Worm (Caenorhabditis elegans) whole organism, late embryonic: ENCODE data around the gene C18E9.5.

Experiments
- C08G9.2 ChIP-seq: sonication (generic microtip); optimal IDR thresholded peaks from 2 replicates; lab custom pipeline; 2016; ENCODE audit warnings: mild to moderate bottlenecking, missing genetic modification characterization, moderate library complexity, missing compliant biosample characterization
- K02D7.2 ChIP-seq: sonication (generic microtip); optimal IDR thresholded peaks from 2 replicates; lab custom pipeline; 2017; ENCODE audit warnings: mild to moderate bottlenecking, missing genetic modification characterization, missing compliant biosample characterization
- K09A11.1 ChIP-seq: sonication (generic microtip); optimal IDR thresholded peaks from 2 replicates; lab custom pipeline; 2017; ENCODE audit warnings: antibody characterized with exemption, mild to moderate bottlenecking, missing genetic modification characterization, missing compliant biosample characterization; ENCODE audit not compliant: insufficient read depth
- T23F11.4 ChIP-seq: fragments of 200-800 bp; sonication (Bioruptor generic); optimal IDR thresholded peaks from 2 replicates; lab custom pipeline; 2018; ENCODE audit warnings: mild to moderate bottlenecking, missing genetic modification characterization, missing compliant biosample characterization
- ahr-1 ChIP-seq: sonication (generic microtip); optimal IDR thresholded peaks from 2 replicates; lab custom pipeline; 2016; ENCODE audit warnings: missing genetic modification characterization, missing compliant biosample characterization
- ama-1 ChIP-seq: fragments of 150-350 bp; optimal IDR thresholded peaks from 2 replicates; lab custom pipeline; 2014
- ceh-14 ChIP-seq: sonication (generic microtip); optimal IDR thresholded peaks from 2 replicates; lab custom pipeline; 2016; ENCODE audit warnings: missing genotype, missing genetic modification characterization, missing compliant biosample characterization
- ceh-18 ChIP-seq: sonication (generic microtip); optimal IDR thresholded peaks from 2 replicates; lab custom pipeline; 2016; ENCODE audit warnings: missing genetic modification characterization, missing compliant biosample characterization
- ceh-2 ChIP-seq: sonication (generic microtip); optimal IDR thresholded peaks from 2 replicates; lab custom pipeline; 2016; ENCODE audit warnings: missing genotype, missing genetic modification characterization, missing compliant biosample characterization
- ceh-22 ChIP-seq: sonication (generic microtip); optimal IDR thresholded peaks from 2 replicates; lab custom pipeline; 2017; ENCODE audit warnings: missing biosample characterization, missing genetic modification characterization
- ceh-24 ChIP-seq: sonication (generic microtip); optimal IDR thresholded peaks from 2 replicates; lab custom pipeline; 2016; ENCODE audit warnings: mild to moderate bottlenecking, missing genetic modification characterization, missing compliant biosample characterization
- ceh-30 ChIP-seq: fragments of 150-350 bp; optimal IDR thresholded peaks from 2 replicates; lab custom pipeline; 2014; ENCODE audit warnings: missing biosample characterization, missing genetic modification characterization
- ceh-31 ChIP-seq: sonication (generic microtip); optimal IDR thresholded peaks from 2 replicates; lab custom pipeline; 2016; ENCODE audit warnings: missing genetic modification characterization, missing compliant biosample characterization
- ceh-34 ChIP-seq: sonication (generic microtip); optimal IDR thresholded peaks from 2 replicates; lab custom pipeline; 2016; ENCODE audit warnings: mild to moderate bottlenecking, missing genetic modification characterization, missing compliant biosample characterization
- ceh-45 ChIP-seq: fragments of 200-800 bp; sonication (Bioruptor generic); IDR thresholded peaks from 2 replicates; pipeline ENCODE4 v1.3.6; 2022; ENCODE audit warnings: missing genetic modification reagents, missing genetic modification characterization, missing compliant biosample characterization
- ceh-9 ChIP-seq: sonication (generic microtip); optimal IDR thresholded peaks from 2 replicates; lab custom pipeline; 2016; ENCODE audit warnings: mild to moderate bottlenecking, missing genetic modification characterization, inconsistent platforms, missing compliant biosample characterization
- elt-4 ChIP-seq: sonication (generic microtip); optimal IDR thresholded peaks from 2 replicates; lab custom pipeline; 2016; ENCODE audit warnings: missing genetic modification characterization, missing compliant biosample characterization
- eyg-1 ChIP-seq: sonication (generic microtip); optimal IDR thresholded peaks from 2 replicates; lab custom pipeline; 2016; ENCODE audit warnings: missing genotype, missing genetic modification characterization, missing compliant biosample characterization
- gmeb-2 ChIP-seq: sonication (generic microtip); optimal IDR thresholded peaks from 2 replicates; lab custom pipeline; 2016; ENCODE audit warnings: missing genetic modification characterization, inconsistent platforms, missing compliant biosample characterization
- lim-6 ChIP-seq: sonication (generic microtip); optimal IDR thresholded peaks from 2 replicates; lab custom pipeline; 2016; ENCODE audit warnings: missing genetic modification characterization, missing compliant biosample characterization
- lin-11 ChIP-seq: fragments of 200-800 bp; sonication (Bioruptor generic); optimal IDR thresholded peaks from 2 replicates; lab custom pipeline; 2018; ENCODE audit warnings: mild to moderate bottlenecking, missing genetic modification characterization, missing compliant biosample characterization
- madf-2 ChIP-seq: sonication (generic microtip); optimal IDR thresholded peaks from 2 replicates; lab custom pipeline; 2017; ENCODE audit warnings: missing genetic modification characterization, missing compliant biosample characterization
- mec-3 ChIP-seq: sonication (generic microtip); optimal IDR thresholded peaks from 2 replicates; lab custom pipeline; 2016; ENCODE audit warnings: borderline replicate concordance, missing genetic modification characterization, missing compliant biosample characterization
- odd-2 ChIP-seq: sonication (generic microtip); optimal IDR thresholded peaks from 2 replicates; lab custom pipeline; 2017; ENCODE audit warnings: antibody characterized with exemption, mild to moderate bottlenecking, missing genetic modification characterization, missing compliant biosample characterization
- pag-3 ChIP-seq: sonication (generic microtip); optimal IDR thresholded peaks from 2 replicates; lab custom pipeline; 2016; ENCODE audit warnings: missing compliant biosample characterization, missing genetic modification characterization, borderline replicate concordance
- pax-1 ChIP-seq: fragments of 150-350 bp; optimal IDR thresholded peaks from 2 replicates; lab custom pipeline; 2014; ENCODE audit warnings: missing biosample characterization, missing genetic modification characterization
- pha-4 ChIP-seq: fragments of 150-350 bp; optimal IDR thresholded peaks from 2 replicates; lab custom pipeline; 2018; ENCODE audit warnings: missing biosample characterization, missing genetic modification reagents, missing genetic modification characterization
- pros-1 ChIP-seq: fragments of 150-350 bp; optimal IDR thresholded peaks from 2 replicates; lab custom pipeline; 2014; ENCODE audit warnings: missing biosample characterization, missing genetic modification reagents, missing genetic modification characterization
- ref-2 ChIP-seq: sonication (generic microtip); optimal IDR thresholded peaks from 2 replicates; lab custom pipeline; 2016; ENCODE audit warnings: missing genetic modification characterization, missing compliant biosample characterization
- rnt-1 ChIP-seq: sonication (generic microtip); optimal IDR thresholded peaks from 2 replicates; lab custom pipeline; 2016; ENCODE audit warnings: missing genetic modification characterization, missing compliant biosample characterization
- tbx-7 ChIP-seq: sonication (generic microtip); optimal IDR thresholded peaks from 2 replicates; lab custom pipeline; 2016; ENCODE audit warnings: missing genotype, missing genetic modification characterization, missing compliant biosample characterization
- unc-3 ChIP-seq, 2 experiments: fragments of 200-800 bp in 1 of 2; sonication (Bioruptor generic) in 1 of 2; sonication (generic microtip) in 1 of 2; conservative IDR thresholded peaks in 1 of 2; optimal IDR thresholded peaks in 1 of 2; 2 replicates each; pipeline versions ENCODE4 v1.3.6 to Lab custom; 2016 to 2022; ENCODE audit warnings: missing compliant biosample characterization in 2 of 2, missing genetic modification characterization in 2 of 2, missing genetic modification reagents in 1 of 2
- unc-42 ChIP-seq: sonication (generic microtip); optimal IDR thresholded peaks from 2 replicates; lab custom pipeline; 2016; ENCODE audit warnings: missing genotype, missing genetic modification characterization, missing compliant biosample characterization
- unc-55 ChIP-seq: sonication (generic microtip); optimal IDR thresholded peaks from 2 replicates; lab custom pipeline; 2017; ENCODE audit warnings: missing biosample characterization, missing genetic modification reagents, missing genetic modification characterization
- unc-86 ChIP-seq: sonication (generic microtip); optimal IDR thresholded peaks from 2 replicates; lab custom pipeline; 2016; ENCODE audit warnings: missing genetic modification characterization, missing compliant biosample characterization

Gene C18E9.5

ce11 chrII:8947391-8947790 lies 22.4 kb upstream of the C18E9.5 start, which contains the start of gene cutl-15:
Gene cutl-15, minus strand, starts transcription at chrII:8947688.
- TF ChIP-seq ceh-9 (tag; lab: Kevin White, UChicago) (no peak), ceh-45 (no peak), ceh-14 (tag; lab: Kevin White, UChicago) (no peak), eyg-1 (tag; lab: Kevin White, UChicago) (no peak), pha-4 (no peak), ceh-24 (no peak), ahr-1 (tag; lab: Kevin White, UChicago) (no peak)

ce11 chrII:8948640-8949039 lies 21.1 kb upstream of the C18E9.5 start:
- TF ChIP-seq odd-2 (tag; lab: Kevin White, UChicago) (no peak), unc-42 (peak; percentile 54)

- no peak for TF ChIP-seq ama-1 (lab: Kevin White, UChicago)
- TF ChIP-seq ceh-14 (tag; lab: Kevin White, UChicago), result peak; percentile 27
- TF ChIP-seq ceh-31 (tag; lab: Kevin White, UChicago), result peak; percentile 43
These were observed 18.5 kb upstream of the C18E9.5 start for ce11 chrII:8951270-8951669.

ce11 chrII:8953703-8954102 lies 16.1 kb upstream of the C18E9.5 start:
- no peak for TF ChIP-seq rnt-1 (tag; lab: Kevin White, UChicago)
- no peak for TF ChIP-seq pros-1 (tag; lab: Kevin White, UChicago)
- no peak for TF ChIP-seq ceh-9 (tag; lab: Kevin White, UChicago)
- no peak for TF ChIP-seq eyg-1 (tag; lab: Kevin White, UChicago)
- TF ChIP-seq odd-2 (tag; lab: Kevin White, UChicago), result no peak
- no peak for TF ChIP-seq lim-6 (tag; lab: Kevin White, UChicago)
- TF ChIP-seq unc-55 (GFP tag; lab: Kevin White, UChicago), result no peak

- peak; percentile 9 for TF ChIP-seq ceh-14 (tag; lab: Kevin White, UChicago)
- peak; percentile 95 for TF ChIP-seq unc-42
- TF ChIP-seq unc-86 (tag; lab: Kevin White, UChicago), result no peak
These were observed 12.9 kb upstream of the C18E9.5 start for ce11 chrII:8956896-8957295.

- TF ChIP-seq pros-1 (tag; lab: Kevin White, UChicago) (no peak), unc-55 (GFP tag; lab: Kevin White, UChicago) (peak; percentile 66), ceh-24 (no peak), unc-86 (tag; lab: Kevin White, UChicago) (no peak), lin-11 (tag; lab: Kevin White, UChicago) (no peak), gmeb-2 (no peak), ceh-22 (tag; lab: Kevin White, UChicago) (no peak), ceh-30 (no peak), pag-3 (tag; lab: Kevin White, UChicago) (no peak), mec-3 (tag; lab: Kevin White, UChicago) (no peak), ceh-14 (tag; lab: Kevin White, UChicago) (no peak), ceh-18 (tag; lab: Kevin White, UChicago) (peak; percentile 16), pax-1 (tag; lab: Kevin White, UChicago) (no peak)
These were observed 10.7 kb upstream of the C18E9.5 start for ce11 chrII:8959081-8959480.

ce11 chrII:8960414-8960813 lies 9.4 kb upstream of the C18E9.5 start, which contains the start of gene cal-2:
Gene cal-2, plus strand, starts transcription at chrII:8960714.
- TF ChIP-seq K02D7.2 (tag; lab: Kevin White, UChicago) (no peak), tbx-7 (tag; lab: Kevin White, UChicago) (no peak), odd-2 (tag; lab: Kevin White, UChicago) (no peak), ama-1 (lab: Kevin White, UChicago) (no peak), elt-4 (no peak), T23F11.4 (no peak), ref-2 (tag; lab: Kevin White, UChicago) (no peak), C08G9.2 (tag; lab: Kevin White, UChicago) (no peak), madf-2 (tag; lab: Kevin White, UChicago) (no peak), ceh-45 (no peak), ceh-34 (tag; lab: Kevin White, UChicago) (no peak), K09A11.1 (tag; lab: Kevin White, UChicago) (no peak), pros-1 (tag; lab: Kevin White, UChicago) (no peak), mec-3 (tag; lab: Kevin White, UChicago) (no peak), unc-3 (GFP tag; conservative IDR thresholded peaks at IDR 0.05; lab: Robert Waterston, UW) (no peak), unc-3 (tag; optimal IDR thresholded peaks at IDR 0.05; lab: Kevin White, UChicago) (no peak), ceh-2 (tag; lab: Kevin White, UChicago) (no peak)
